Fruit fly (Drosophila melanogaster): ENCODE data around the gene CG18404.

DNA sequence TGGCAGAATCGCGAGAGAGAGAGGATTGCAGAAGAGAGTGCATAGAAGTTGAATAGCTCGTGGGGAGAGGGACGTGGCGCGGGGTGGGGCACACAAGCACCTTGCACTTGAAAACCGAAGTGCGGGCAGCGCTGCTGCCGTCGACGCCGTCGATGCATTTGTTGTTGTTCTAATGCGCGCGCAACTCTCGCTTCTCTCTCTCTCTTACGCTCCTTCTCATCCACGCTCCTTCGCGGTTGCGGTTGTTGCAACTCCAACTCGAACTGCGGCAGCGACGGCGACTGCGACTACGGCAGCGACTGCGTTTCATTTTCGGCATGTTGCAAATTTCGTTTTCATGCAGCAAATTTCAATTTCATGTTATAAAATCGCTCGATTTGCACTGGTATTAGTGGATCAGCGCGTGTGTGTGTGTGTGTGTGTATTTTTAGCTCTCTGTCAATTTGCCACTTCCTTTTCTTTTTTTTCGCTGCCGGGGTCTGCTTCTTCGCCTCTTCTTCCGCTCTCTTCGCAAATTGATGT lies 19.9 kb downstream of the CG18404 start:
- TF ChIP-seq CG10631 (GFP tag; optimal IDR thresholded peaks at IDR 0.05) (no peak), CG8632 (GFP tag; optimal IDR thresholded peaks at IDR 0.05) (no peak), CG11294 (GFP tag; IDR thresholded peaks at IDR 0.05) (no peak), cyc (GFP tag; optimal IDR thresholded peaks at IDR 0.05) (no peak), Ets96B (tag; optimal IDR thresholded peaks at IDR 0.05) (no peak), Ets21C (GFP tag; optimal IDR thresholded peaks at IDR 0.05) (no peak), CG6163 (GFP tag; IDR thresholded peaks at IDR 0.05) (no peak)
